Worm (Caenorhabditis elegans) whole organism, L2 larva: ENCODE data around the gene Y65A5A.2.

ENCODE experiments used
- fos-1 ChIP-seq: fragments of 150-350 bp; optimal IDR thresholded peaks from 2 replicates; lab custom pipeline; 2014; ENCODE audit warnings: missing biosample characterization, missing genetic modification characterization
- nhr-11 ChIP-seq: fragments of 150-350 bp; optimal IDR thresholded peaks from 2 replicates; lab custom pipeline; 2014; ENCODE audit warnings: missing biosample characterization, missing genetic modification characterization
- nhr-237 ChIP-seq: fragments of 150-350 bp; optimal IDR thresholded peaks from 2 replicates; lab custom pipeline; 2014; ENCODE audit warnings: missing biosample characterization, missing genetic modification characterization
- sma-9 ChIP-seq, 2 experiments: fragments of 150-350 bp in 1 of 2; sonication (generic microtip) in 1 of 2; optimal IDR thresholded peaks; 2 replicates each; lab custom pipeline; 2014 to 2016; ENCODE audit warnings: missing genetic modification characterization in 2 of 2, mild to moderate bottlenecking in 1 of 2, missing biosample characterization in 1 of 2, missing compliant biosample characterization in 1 of 2, missing genetic modification reagents in 1 of 2, moderate library complexity in 1 of 2
- snpc-4 ChIP-seq: fragments of 150-350 bp; optimal IDR thresholded peaks from 2 replicates; lab custom pipeline; 2014; ENCODE audit warnings: missing biosample characterization, missing genetic modification characterization
- unc-62 ChIP-seq: fragments of 150-350 bp; optimal IDR thresholded peaks from 2 replicates; lab custom pipeline; 2014; ENCODE audit warnings: missing biosample characterization, missing genetic modification reagents, missing genetic modification characterization

ce11 chrIV:16446664-16447063 is 34.8 kb downstream of the Y65A5A.2 start:
- TF ChIP-seq nhr-237 (tag; lab: Kevin White, UChicago): no peak
- no peak for TF ChIP-seq snpc-4
- TF ChIP-seq nhr-11 (tag; lab: Kevin White, UChicago): no peak
- no peak for TF ChIP-seq unc-62
- TF ChIP-seq fos-1 (tag; lab: Kevin White, UChicago): no peak
- no peak for TF ChIP-seq sma-9 (GFP tag; optimal IDR thresholded peaks at IDR 0.05; lab: Kevin White, UChicago)
- TF ChIP-seq sma-9 (tag; optimal IDR thresholded peaks at IDR 0.05; lab: Kevin White, UChicago): no peak
